Worm (Caenorhabditis elegans): ENCODE measurements around the gene D2023.4.

ce11 chrV:11823978-11824377 is 1.6 kb downstream of the D2023.4 start:
- TF ChIP-seq klf-2 (GFP tag; conservative IDR thresholded peaks at IDR 0.05) (no peak), tab-1 (GFP tag; IDR thresholded peaks at IDR 0.05) (no peak), cog-1 (tag; optimal IDR thresholded peaks at IDR 0.05) (no peak), flt-1 (GFP tag; IDR thresholded peaks at IDR 0.05) (no peak), ztf-29 (GFP tag; IDR thresholded peaks at IDR 0.05) (no peak), T22C8.4 (GFP tag; IDR thresholded peaks at IDR 0.05) (no peak), med-1 (GFP tag; optimal IDR thresholded peaks at IDR 0.05; ENCODE audit: insufficient read depth) (no peak)
